Fruit fly (Drosophila melanogaster): ENCODE results near the gene beta-Spec.

The beta-Spec gene

DNA sequence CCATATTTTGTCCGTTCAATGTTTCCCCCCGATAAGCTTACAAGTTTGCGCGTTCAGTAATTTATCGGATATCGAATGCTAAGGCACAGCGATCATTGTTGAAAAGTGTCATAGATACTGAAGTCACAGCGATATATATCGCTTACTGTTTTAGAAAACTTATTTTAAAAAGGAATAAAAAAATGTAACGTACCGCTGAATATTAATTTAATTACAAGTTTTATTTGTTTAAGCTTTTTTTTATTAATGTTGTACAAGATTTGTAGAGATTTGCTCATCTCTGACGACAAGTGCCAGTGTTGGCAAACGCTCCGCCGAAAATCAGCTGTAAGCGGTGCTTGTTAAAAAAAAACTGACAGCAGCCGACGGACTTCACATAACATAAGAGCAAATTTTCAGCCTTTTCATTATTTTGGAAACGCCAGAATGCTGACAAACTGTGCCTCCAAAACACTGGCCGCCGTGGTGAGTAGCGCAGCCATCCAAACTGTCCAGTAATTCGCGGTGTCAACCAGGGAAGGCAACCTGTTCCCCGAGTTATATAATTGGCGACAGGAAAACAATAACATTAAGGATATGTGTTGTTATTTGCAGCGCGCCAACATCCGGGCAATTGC lies 25.1 kb upstream of the beta-Spec start, which contains the start of the genes corolla and ND-24 (continued):
- TF ChIP-seq cad (GFP tag; optimal IDR thresholded peaks at IDR 0.05) (no peak), tx (GFP tag; optimal IDR thresholded peaks at IDR 0.05) (peak; percentile 79), Ssrp (tag; optimal IDR thresholded peaks at IDR 0.05) (peak; percentile 80), CG5245 (GFP tag; optimal IDR thresholded peaks at IDR 0.05) (peak; percentile 77), D19B (GFP tag; optimal IDR thresholded peaks at IDR 0.05) (peak; percentile 23), CG15479 (GFP tag; optimal IDR thresholded peaks at IDR 0.05) (no peak), chif (GFP tag; optimal IDR thresholded peaks at IDR 0.05) (peak; percentile 79 to 81), CG2129 (GFP tag; IDR thresholded peaks at IDR 0.05; ENCODE audit: partially characterized antibody) (peak; percentile 82), Usf (GFP tag; optimal IDR thresholded peaks at IDR 0.05) (no peak), jing (GFP tag; optimal IDR thresholded peaks at IDR 0.05) (no peak), CG7556 (GFP tag; optimal IDR thresholded peaks at IDR 0.05) (peak; percentile 72), CG6689 (GFP tag; IDR thresholded peaks at IDR 0.05) (peak; percentile 88), kni (GFP tag; optimal IDR thresholded peaks at IDR 0.05) (no peak), CG17361 (GFP tag; IDR thresholded peaks at IDR 0.05) (peak; percentile 84; the same call in 2 of the 3 replicates), CG11696 (GFP tag; IDR thresholded peaks at IDR 0.05) (peak; percentile 57; the same call in 1 of the 2 replicates), tap (tag; optimal IDR thresholded peaks at IDR 0.05) (no peak), CG10321 (GFP tag; IDR thresholded peaks at IDR 0.05) (peak; percentile 49; the same call in 1 of the 2 replicates), H2.0 (GFP tag; IDR thresholded peaks at IDR 0.05) (peak; percentile 85), toy (GFP tag; IDR thresholded peaks at IDR 0.05) (peak; percentile 66; the same call in 1 of the 2 replicates), ac (GFP tag; optimal IDR thresholded peaks at IDR 0.05) (no peak), ap (GFP tag; IDR thresholded peaks at IDR 0.05) (peak; percentile 78), CG3281 (GFP tag; optimal IDR thresholded peaks at IDR 0.05) (peak; percentile 67), nerfin-1 (tag; optimal IDR thresholded peaks at IDR 0.05) (peak; percentile 48), CG14050 (GFP tag; IDR thresholded peaks at IDR 0.05) (peak; percentile 75), CG11695 (GFP tag; IDR thresholded peaks at IDR 0.05) (peak; percentile 77), D (optimal IDR thresholded peaks at IDR 0.05) (no peak), D (GFP tag; optimal IDR thresholded peaks at IDR 0.05) (peak; percentile 63), CG1233 (GFP tag; optimal IDR thresholded peaks at IDR 0.05) (peak; percentile 71), CG9727 (GFP tag; optimal IDR thresholded peaks at IDR 0.05) (peak; percentile 86), CG12299 (tag; optimal IDR thresholded peaks at IDR 0.05) (peak; percentile 69), ttk (GFP tag; IDR thresholded peaks at IDR 0.05) (peak; percentile 87), bcd (GFP tag; optimal IDR thresholded peaks at IDR 0.05) (peak; percentile 78), CG14667 (GFP tag; IDR thresholded peaks at IDR 0.05) (peak; percentile 88), Bteb2 (GFP tag; optimal IDR thresholded peaks at IDR 0.05) (peak; percentile 88), corto (GFP tag; optimal IDR thresholded peaks at IDR 0.05) (no peak), insv (GFP tag; optimal IDR thresholded peaks at IDR 0.05) (no peak), NfI (GFP tag; optimal IDR thresholded peaks at IDR 0.05) (peak; percentile 81), Hr51 (GFP tag; optimal IDR thresholded peaks at IDR 0.05) (peak; percentile 78 to 82), Oli (tag; optimal IDR thresholded peaks at IDR 0.05) (peak; percentile 62), Chrac-16 (GFP tag; optimal IDR thresholded peaks at IDR 0.05) (peak; percentile 85), CG8290 (GFP tag; optimal IDR thresholded peaks at IDR 0.05) (peak; percentile 82), CG8290 (tag; optimal IDR thresholded peaks at IDR 0.05) (peak in 1 of 2 experiments; percentile 54), chm (GFP tag; IDR thresholded peaks at IDR 0.05) (peak; percentile 70), pita (GFP tag; optimal IDR thresholded peaks at IDR 0.05) (no peak), CG17612 (GFP tag; IDR thresholded peaks at IDR 0.05) (peak; percentile 79), Hmx (GFP tag; optimal IDR thresholded peaks at IDR 0.05) (peak; percentile 54), lilli (GFP tag; optimal IDR thresholded peaks at IDR 0.05) (peak; percentile 93), CG12769 (tag; optimal IDR thresholded peaks at IDR 0.05) (peak; percentile 67), hb (GFP tag; IDR thresholded peaks at IDR 0.05; ENCODE audit: partially characterized antibody) (peak; percentile 84), al (GFP tag; IDR thresholded peaks at IDR 0.05) (peak; percentile 90)
